Fruit fly (Drosophila melanogaster) whole organism, embryonic: Measurements from ENCODE around the gene CG5828.

Experiments
- ATbp ChIP-seq: fragments of 200-800 bp; sonication (Bioruptor generic); optimal IDR thresholded peaks from 2 replicates; lab custom pipeline; 2017; ENCODE audit warnings: missing biosample characterization, mild to moderate bottlenecking, missing genetic modification characterization, missing genetic modification reagents
- Blimp-1 ChIP-seq: fragments of 200-800 bp; sonication (Bioruptor generic); optimal IDR thresholded peaks from 3 replicates; lab custom pipeline; 2018; ENCODE audit warnings: missing biosample characterization, missing genetic modification characterization, mild to moderate bottlenecking, moderate library complexity, missing genetic modification reagents
- CG10979 ChIP-seq: fragments of 200-800 bp; sonication (Bioruptor generic); optimal IDR thresholded peaks from 2 replicates; lab custom pipeline; 2018; ENCODE audit warnings: missing biosample characterization, mild to moderate bottlenecking, missing genetic modification characterization, moderate library complexity
- CG11695 ChIP-seq: fragments of 200-800 bp; sonication (Bioruptor generic); IDR thresholded peaks from 3 replicates; pipeline ENCODE4 v1.3.6; 2022; ENCODE audit warnings: missing biosample characterization, missing genetic modification characterization
- CG11696 ChIP-seq: fragments of 200-800 bp; sonication (Bioruptor generic); IDR thresholded peaks from 2 replicates; pipeline ENCODE4 v1.3.6; 2022; ENCODE audit warnings: missing biosample characterization, missing genetic modification characterization
- CG12104 ChIP-seq: fragments of 200-800 bp; sonication (Bioruptor generic); optimal IDR thresholded peaks from 3 replicates; lab custom pipeline; 2016; ENCODE audit warnings: missing biosample characterization, missing genetic modification characterization
- CG12391 ChIP-seq: fragments of 200-800 bp; sonication (Bioruptor generic); optimal IDR thresholded peaks from 3 replicates; lab custom pipeline; 2018; ENCODE audit warnings: missing biosample characterization, mild to moderate bottlenecking, missing genetic modification characterization, moderate library complexity
- CG12659 ChIP-seq: fragments of 200-800 bp; sonication (Bioruptor generic); optimal IDR thresholded peaks from 3 replicates; lab custom pipeline; 2017; ENCODE audit warnings: mild to moderate bottlenecking, missing biosample characterization, missing genetic modification reagents, missing genetic modification characterization
- CG13296 ChIP-seq: fragments of 200-800 bp; sonication (Bioruptor generic); optimal IDR thresholded peaks from 3 replicates; lab custom pipeline; 2018; ENCODE audit warnings: missing biosample characterization, mild to moderate bottlenecking, missing genetic modification characterization
- CG15011 ChIP-seq: fragments of 200-800 bp; sonication (Bioruptor generic); optimal IDR thresholded peaks from 3 replicates; lab custom pipeline; 2018; ENCODE audit warnings: missing biosample characterization, mild to moderate bottlenecking, missing genetic modification characterization
- CG2202 ChIP-seq: fragments of 200-800 bp; sonication (Bioruptor generic); optimal IDR thresholded peaks from 2 replicates; lab custom pipeline; 2018; ENCODE audit warnings: missing biosample characterization, mild to moderate bottlenecking, missing genetic modification characterization
- CG2678 ChIP-seq: fragments of 200-800 bp; sonication (Bioruptor generic); optimal IDR thresholded peaks from 3 replicates; lab custom pipeline; 2019; ENCODE audit warnings: missing biosample characterization, mild to moderate bottlenecking, missing genetic modification characterization, moderate library complexity
- CG3281 ChIP-seq: fragments of 200-800 bp; sonication (Bioruptor generic); optimal IDR thresholded peaks from 3 replicates; lab custom pipeline; 2017; ENCODE audit warnings: missing biosample characterization, mild to moderate bottlenecking, missing genetic modification characterization
- CG34376 ChIP-seq: fragments of 200-800 bp; sonication (Bioruptor generic); optimal IDR thresholded peaks from 2 replicates; lab custom pipeline; 2018; ENCODE audit warnings: missing biosample characterization, mild to moderate bottlenecking, missing genetic modification characterization
- CG4617 ChIP-seq: fragments of 200-800 bp; sonication (Bioruptor generic); optimal IDR thresholded peaks from 3 replicates; lab custom pipeline; 2016; ENCODE audit warnings: missing biosample characterization, missing genetic modification characterization, borderline replicate concordance
- CG4707 ChIP-seq: fragments of 200-800 bp; sonication (Bioruptor generic); optimal IDR thresholded peaks from 2 replicates; lab custom pipeline; 2018; ENCODE audit warnings: missing biosample characterization, mild to moderate bottlenecking, missing genetic modification characterization, moderate library complexity
- CG7786 ChIP-seq: fragments of 200-800 bp; sonication (Bioruptor generic); optimal IDR thresholded peaks from 2 replicates; lab custom pipeline; 2016; ENCODE audit warnings: missing biosample characterization, missing genetic modification characterization
- CG8089 ChIP-seq: fragments of 200-800 bp; sonication (Bioruptor generic); optimal IDR thresholded peaks from 3 replicates; lab custom pipeline; 2016; ENCODE audit warnings: missing biosample characterization, missing genetic modification characterization
- CG8359 ChIP-seq: fragments of 200-800 bp; sonication (Bioruptor generic); optimal IDR thresholded peaks from 2 replicates; lab custom pipeline; 2017; ENCODE audit warnings: missing biosample characterization, mild to moderate bottlenecking, missing genetic modification characterization, borderline replicate concordance
- CG8944 ChIP-seq: fragments of 200-800 bp; sonication (Bioruptor generic); optimal IDR thresholded peaks from 3 replicates; lab custom pipeline; 2016; ENCODE audit warnings: missing biosample characterization, missing genetic modification characterization
- CHES-1-like ChIP-seq: fragments of 200-800 bp; sonication (Bioruptor generic); optimal IDR thresholded peaks from 2 replicates; lab custom pipeline; 2016; ENCODE audit warnings: missing biosample characterization, missing genetic modification characterization
- Chrac-16 ChIP-seq: fragments of 200-800 bp; sonication (Bioruptor generic); optimal IDR thresholded peaks from 3 replicates; lab custom pipeline; 2016; ENCODE audit warnings: missing biosample characterization, missing genetic modification characterization
- CkIIα-i1 ChIP-seq: fragments of 200-800 bp; sonication (Bioruptor generic); IDR thresholded peaks from 2 replicates; pipeline ENCODE4 v1.3.6; 2022; ENCODE audit warnings: missing biosample characterization, missing genetic modification characterization
- CrebB ChIP-seq: fragments of 200-800 bp; sonication (Bioruptor generic); optimal IDR thresholded peaks from 3 replicates; lab custom pipeline; 2018; ENCODE audit warnings: missing biosample characterization, mild to moderate bottlenecking, missing genetic modification characterization
- Dip2 ChIP-seq: fragments of 200-800 bp; sonication (Bioruptor generic); IDR thresholded peaks from 2 replicates; pipeline ENCODE4 v1.3.6; 2022; ENCODE audit warnings: missing biosample characterization, missing genetic modification characterization
- Dref ChIP-seq: fragments of 200-800 bp; sonication (Bioruptor generic); IDR thresholded peaks from 2 replicates; pipeline ENCODE4 v1.3.6; 2022; ENCODE audit warnings: missing biosample characterization, missing genetic modification characterization
- Elba2 ChIP-seq: fragments of 200-800 bp; sonication (Bioruptor generic); optimal IDR thresholded peaks from 3 replicates; lab custom pipeline; 2016; ENCODE audit warnings: missing biosample characterization, missing genetic modification characterization
- Fer2 ChIP-seq: fragments of 200-800 bp; sonication (Bioruptor generic); optimal IDR thresholded peaks from 2 replicates; lab custom pipeline; 2018; ENCODE audit warnings: missing biosample characterization, mild to moderate bottlenecking, missing genetic modification characterization, moderate library complexity
- Fer3 ChIP-seq: fragments of 200-800 bp; sonication (Bioruptor generic); optimal IDR thresholded peaks from 2 replicates; lab custom pipeline; 2018; ENCODE audit warnings: missing biosample characterization, mild to moderate bottlenecking, missing genetic modification characterization, moderate library complexity
- Hr39 ChIP-seq: fragments of >200 bp; optimal IDR thresholded peaks from 2 replicates; lab custom pipeline; 2017
- Scr ChIP-seq: fragments of 200-800 bp; sonication (Bioruptor generic); IDR thresholded peaks from 2 replicates; pipeline ENCODE4 v1.3.6; 2022; ENCODE audit warnings: missing biosample characterization, missing genetic modification characterization; ENCODE audit not compliant: partially characterized antibody
- Stat92E ChIP-seq, 3 experiments: fragments of >200 bp in 2 of 3; fragments of 200-800 bp in 1 of 3; sonication (Bioruptor generic) in 1 of 3; optimal IDR thresholded peaks; 2 replicates each; lab custom pipeline; 2017 to 2019; ENCODE audit warnings: missing biosample characterization in 3 of 3, missing genetic modification characterization in 3 of 3, mild to moderate bottlenecking in 1 of 3, moderate library complexity in 1 of 3
- Tbp ChIP-seq: fragments of >200 bp; optimal IDR thresholded peaks from 2 replicates; lab custom pipeline; 2018; ENCODE audit warnings: missing biosample characterization, missing genetic modification characterization
- Xbp1 ChIP-seq: fragments of 200-800 bp; sonication (Bioruptor generic); optimal IDR thresholded peaks from 3 replicates; lab custom pipeline; 2016; ENCODE audit warnings: missing biosample characterization, mild to moderate bottlenecking, missing genetic modification characterization
- chif ChIP-seq, 2 experiments: fragments of 200-800 bp; sonication (Bioruptor generic); optimal IDR thresholded peaks; 3 replicates each; lab custom pipeline; 2016; ENCODE audit warnings: missing biosample characterization in 2 of 2, missing genetic modification characterization in 2 of 2
- dan ChIP-seq: fragments of 200-800 bp; sonication (Bioruptor generic); IDR thresholded peaks from 2 replicates; pipeline ENCODE4 v1.3.6; 2022; ENCODE audit warnings: missing biosample characterization, missing genetic modification characterization
- fru ChIP-seq: fragments of >200 bp; optimal IDR thresholded peaks from 2 replicates; lab custom pipeline; 2017
- gfzf ChIP-seq: fragments of 200-800 bp; sonication (Bioruptor generic); optimal IDR thresholded peaks from 2 replicates; lab custom pipeline; 2016; ENCODE audit warnings: missing biosample characterization, mild to moderate bottlenecking, missing genetic modification characterization, moderate library complexity
- hb ChIP-seq: fragments of 200-800 bp; sonication (Bioruptor generic); IDR thresholded peaks from 3 replicates; pipeline ENCODE4 v1.3.6; 2022; ENCODE audit warnings: missing biosample characterization, missing genetic modification characterization; ENCODE audit not compliant: partially characterized antibody
- hth ChIP-seq: fragments of >200 bp; optimal IDR thresholded peaks from 2 replicates; lab custom pipeline; 2017; ENCODE audit warnings: inconsistent platforms
- kni ChIP-seq: fragments of 200-800 bp; sonication (Bioruptor generic); optimal IDR thresholded peaks from 3 replicates; lab custom pipeline; 2017; ENCODE audit warnings: mild to moderate bottlenecking, missing biosample characterization, missing genetic modification reagents, missing genetic modification characterization
- lov ChIP-seq, 2 experiments: fragments of 200-800 bp in 1 of 2; fragments of >200 bp in 1 of 2; sonication (Bioruptor generic) in 1 of 2; IDR thresholded peaks in 1 of 2; optimal IDR thresholded peaks in 1 of 2; 2 replicates in 1 of 2; 3 replicates in 1 of 2; pipeline versions ENCODE4 v1.3.6 to Lab custom; 2017 to 2022; ENCODE audit warnings: missing biosample characterization in 1 of 2, missing genetic modification characterization in 1 of 2
- mam ChIP-seq: fragments of 200-800 bp; sonication (Bioruptor generic); optimal IDR thresholded peaks from 3 replicates; lab custom pipeline; 2016; ENCODE audit warnings: missing biosample characterization, missing genetic modification characterization
- salm ChIP-seq: fragments of 200-800 bp; sonication (Bioruptor generic); optimal IDR thresholded peaks from 2 replicates; lab custom pipeline; 2018; ENCODE audit warnings: missing biosample characterization, mild to moderate bottlenecking, missing genetic modification characterization
- sima ChIP-seq: fragments of 200-800 bp; sonication (Bioruptor generic); optimal IDR thresholded peaks from 2 replicates; lab custom pipeline; 2016; ENCODE audit warnings: missing biosample characterization, missing genetic modification characterization
- sisA ChIP-seq: fragments of 200-800 bp; sonication (Bioruptor generic); IDR thresholded peaks from 2 replicates; pipeline ENCODE4 v1.3.6; 2022; ENCODE audit warnings: missing biosample characterization, missing genetic modification characterization
- slbo ChIP-seq: fragments of 200-800 bp; sonication (Bioruptor generic); IDR thresholded peaks from 2 replicates; pipeline ENCODE4 v1.3.6; 2022; ENCODE audit warnings: missing biosample characterization, missing genetic modification characterization
- sna ChIP-seq: fragments of 200-800 bp; sonication (Bioruptor generic); IDR thresholded peaks from 2 replicates; pipeline ENCODE4 v1.3.6; 2022; ENCODE audit warnings: missing biosample characterization, missing genetic modification characterization; ENCODE audit not compliant: partially characterized antibody
- trh ChIP-seq: fragments of 200-800 bp; sonication (Bioruptor generic); optimal IDR thresholded peaks from 2 replicates; lab custom pipeline; 2016; ENCODE audit warnings: missing biosample characterization, missing genetic modification characterization
- tup ChIP-seq: fragments of 200-800 bp; sonication (Bioruptor generic); optimal IDR thresholded peaks from 2 replicates; lab custom pipeline; 2016; ENCODE audit warnings: missing biosample characterization, mild to moderate bottlenecking, missing genetic modification characterization, moderate library complexity

CG5828 gene

DNA sequence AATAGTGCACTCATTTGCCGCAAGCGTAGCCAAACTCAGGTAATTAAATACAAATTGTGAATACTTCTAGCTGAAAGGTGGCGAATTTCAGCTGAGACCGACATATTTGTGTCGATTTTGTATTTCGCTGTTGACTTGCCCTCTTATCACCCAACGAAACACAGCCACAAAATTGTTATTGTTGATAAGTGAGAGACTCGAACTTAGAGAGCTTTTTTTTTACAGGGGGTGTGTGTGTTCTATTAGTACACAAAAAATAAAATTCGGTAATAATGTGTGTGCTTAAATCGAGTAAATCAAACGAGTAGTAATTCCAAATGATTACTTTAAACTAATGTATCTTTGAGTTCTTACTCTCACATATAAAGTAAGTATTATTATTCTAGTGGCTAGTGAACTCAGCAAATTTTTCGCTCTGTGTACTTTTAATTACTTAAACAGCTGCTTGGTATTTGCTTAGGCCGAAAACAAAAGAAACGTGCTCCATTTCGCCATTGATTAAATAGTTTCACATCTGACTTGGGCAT lies 32.8 kb upstream of the CG5828 start (continued):
- TF ChIP-seq Stat92E (GFP tag; optimal IDR thresholded peaks at IDR 0.05; lab: Kevin White, UChicago) (no peak), Dref (GFP tag; lab: Robert Waterston, UW) (no peak), CG11695 (GFP tag; lab: Robert Waterston, UW) (peak; percentile 84), Elba2 (GFP tag; lab: Kevin White, UChicago) (no peak), Fer2 (peak; percentile 26), slbo (GFP tag; lab: Robert Waterston, UW) (peak; percentile 78), chif (GFP tag; optimal IDR thresholded peaks at IDR 0.05; lab: Kevin White, UChicago) (peak; percentile 22 to 71), CG34376 (GFP tag; lab: Kevin White, UChicago) (peak; percentile 77), Scr (no peak), gfzf (no peak), mam (GFP tag; lab: Kevin White, UChicago) (peak; percentile 88), CG8089 (no peak), CG13296 (GFP tag; lab: Kevin White, UChicago) (peak; percentile 71), hb (GFP tag; lab: Robert Waterston, UW) (no peak), fru (lab: Kevin White, UChicago) (no peak), sisA (GFP tag; lab: Robert Waterston, UW) (peak; percentile 66), CG12659 (GFP tag; lab: Kevin White, UChicago) (peak; percentile 57), ATbp (GFP tag; lab: Kevin White, UChicago) (peak; percentile 73), CG2678 (tag; lab: Kevin White, UChicago) (peak; percentile 80), kni (GFP tag; lab: Kevin White, UChicago) (peak; percentile 0), dan (GFP tag; lab: Robert Waterston, UW) (no peak), lov (optimal IDR thresholded peaks at IDR 0.05; lab: Kevin White, UChicago) (no peak), lov (GFP tag; IDR thresholded peaks at IDR 0.05; lab: Robert Waterston, UW) (0 out of 3 replicates have a peak, but pooled peaks have one; percentile 20), sna (GFP tag; lab: Robert Waterston, UW) (no peak), sima (no peak), CrebB (tag; lab: Kevin White, UChicago) (peak; percentile 58), Chrac-16 (GFP tag; lab: Kevin White, UChicago) (peak; percentile 46), Hr39 (lab: Kevin White, UChicago) (no peak), Dip2 (GFP tag; lab: Robert Waterston, UW) (no peak), CG4617 (no peak), CG2202 (no peak), Blimp-1 (GFP tag; lab: Kevin White, UChicago) (peak; percentile 64), tup (GFP tag; lab: Kevin White, UChicago) (peak; percentile 56), CG3281 (GFP tag; lab: Kevin White, UChicago) (peak; percentile 80), trh (GFP tag; lab: Kevin White, UChicago) (no peak), CG11696 (GFP tag; lab: Robert Waterston, UW) (peak; percentile 32; the same call in 1 of the 2 replicates), CG4707 (GFP tag; lab: Kevin White, UChicago) (no peak), CG12391 (peak; percentile 65), CG8944 (GFP tag; lab: Kevin White, UChicago) (peak; percentile 12), Tbp (GFP tag; lab: Kevin White, UChicago) (no peak), hth (no peak), CG7786 (GFP tag; lab: Kevin White, UChicago) (peak; percentile 51), CG12104 (peak; percentile 51), salm (tag; lab: Kevin White, UChicago) (peak; percentile 24), CG10979 (tag; lab: Kevin White, UChicago) (peak; percentile 66), CkIIα-i1 (no peak), CG8359 (GFP tag; lab: Kevin White, UChicago) (peak; percentile 15), CHES-1-like (peak; percentile 67), Xbp1 (GFP tag; lab: Kevin White, UChicago) (peak; percentile 36), CG15011 (GFP tag; lab: Kevin White, UChicago) (peak; percentile 53), Fer3 (tag; lab: Kevin White, UChicago) (peak; percentile 67)
